Worm (Caenorhabditis elegans) whole organism, L4 larva: ENCODE measurements around the gene nhr-47.

Experiments
- F26F4.8 ChIP-seq: fragments of 200-800 bp; sonication (Bioruptor generic); conservative IDR thresholded peaks from 2 replicates; pipeline ENCODE4 v1.3.6; 2022; ENCODE audit warnings: missing genetic modification characterization, missing compliant biosample characterization
- F37D6.2 ChIP-seq: sonication (generic microtip); optimal IDR thresholded peaks from 2 replicates; lab custom pipeline; 2016; ENCODE audit warnings: mild to moderate bottlenecking, missing genetic modification characterization, missing compliant biosample characterization
- Y105C5A.15 ChIP-seq: fragments of 200-800 bp; sonication (Bioruptor generic); IDR thresholded peaks from 2 replicates; pipeline ENCODE4 v1.3.6; 2022; ENCODE audit warnings: missing genetic modification characterization, missing compliant biosample characterization
- Y75B8A.6 ChIP-seq: fragments of 200-800 bp; sonication (Bioruptor generic); IDR thresholded peaks from 2 replicates; pipeline ENCODE4 v1.3.6; 2022; ENCODE audit warnings: missing genetic modification reagents, missing genetic modification characterization, missing compliant biosample characterization
- aha-1 ChIP-seq: fragments of 150-350 bp; peaks from one replicate; lab custom pipeline; 2014; ENCODE audit warnings: missing biosample characterization, missing genetic modification characterization
- aly-2 ChIP-seq: sonication (generic microtip); optimal IDR thresholded peaks from 2 replicates; lab custom pipeline; 2018; ENCODE audit warnings: missing biosample characterization, missing genetic modification characterization
- ama-1 ChIP-seq: fragments of 150-350 bp; optimal IDR thresholded peaks from 2 replicates; lab custom pipeline; 2014; ENCODE audit warnings: inconsistent platforms, mixed read lengths
- arid-1 ChIP-seq: fragments of 200-800 bp; sonication (Bioruptor generic); conservative IDR thresholded peaks from 2 replicates; pipeline ENCODE4 v1.3.6; 2022; ENCODE audit warnings: missing genetic modification reagents, missing genetic modification characterization, missing compliant biosample characterization
- attf-4 ChIP-seq: sonication (generic microtip); optimal IDR thresholded peaks from 3 replicates; lab custom pipeline; 2017; ENCODE audit warnings: missing biosample characterization, missing genetic modification characterization
- ceh-62 ChIP-seq: sonication (generic microtip); optimal IDR thresholded peaks from 2 replicates; lab custom pipeline; 2017; ENCODE audit warnings: missing biosample characterization, missing genetic modification characterization
- ctbp-1 ChIP-seq: fragments of 200-800 bp; sonication (Bioruptor generic); IDR thresholded peaks from 2 replicates; pipeline ENCODE4 v1.3.6; 2022; ENCODE audit warnings: missing genetic modification reagents, missing genetic modification characterization, missing compliant biosample characterization
- daf-12 ChIP-seq: fragments of 150-350 bp; optimal IDR thresholded peaks from 2 replicates; lab custom pipeline; 2014; ENCODE audit warnings: missing biosample characterization, missing genetic modification reagents, missing genetic modification characterization
- daf-16 ChIP-seq, 3 experiments: sonication (generic microtip); optimal IDR thresholded peaks; 2 replicates each; lab custom pipeline; 2016 to 2017; ENCODE audit warnings: missing genetic modification characterization in 3 of 3, missing genetic modification reagents in 3 of 3, mild to moderate bottlenecking in 2 of 3, missing compliant biosample characterization in 2 of 3, missing biosample characterization in 1 of 3, moderate library complexity in 1 of 3
- daf-8 ChIP-seq: fragments of 200-800 bp; sonication (Bioruptor generic); IDR thresholded peaks from 2 replicates; pipeline ENCODE4 v1.3.6; 2022; ENCODE audit warnings: missing genetic modification characterization, missing compliant biosample characterization
- dmd-6 ChIP-seq: fragments of 200-800 bp; sonication (Bioruptor generic); IDR thresholded peaks from 2 replicates; pipeline ENCODE4 v1.3.6; 2022; ENCODE audit warnings: missing genetic modification reagents, missing genetic modification characterization, missing compliant biosample characterization
- dmd-8 ChIP-seq: fragments of 200-800 bp; sonication (Bioruptor generic); IDR thresholded peaks from 2 replicates; pipeline ENCODE4 v1.3.6; 2022; ENCODE audit warnings: missing genetic modification characterization, missing compliant biosample characterization
- dmd-9 ChIP-seq: fragments of 200-800 bp; sonication (Bioruptor generic); IDR thresholded peaks from 2 replicates; pipeline ENCODE4 v1.3.6; 2022; ENCODE audit warnings: missing genetic modification reagents, missing genetic modification characterization, missing compliant biosample characterization
- dve-1 ChIP-seq: sonication (generic microtip); optimal IDR thresholded peaks from 2 replicates; lab custom pipeline; 2017; ENCODE audit warnings: antibody characterized with exemption, mild to moderate bottlenecking, missing genetic modification characterization, missing compliant biosample characterization; ENCODE audit not compliant: insufficient read depth
- fkh-10 ChIP-seq: fragments of 150-350 bp; optimal IDR thresholded peaks from 2 replicates; lab custom pipeline; 2014; ENCODE audit warnings: missing biosample characterization, missing genetic modification reagents, missing genetic modification characterization
- fos-1 ChIP-seq: fragments of 150-350 bp; optimal IDR thresholded peaks from 2 replicates; lab custom pipeline; 2014; ENCODE audit warnings: missing biosample characterization, missing genetic modification characterization
- hlh-11 ChIP-seq: fragments of 200-800 bp; sonication (Bioruptor generic); optimal IDR thresholded peaks from 2 replicates; lab custom pipeline; 2018; ENCODE audit warnings: mild to moderate bottlenecking, missing genetic modification characterization, missing compliant biosample characterization
- hlh-30 ChIP-seq: sonication (generic microtip); optimal IDR thresholded peaks from 2 replicates; lab custom pipeline; 2017; ENCODE audit warnings: antibody characterized with exemption, mild to moderate bottlenecking, missing genetic modification characterization, missing compliant biosample characterization; ENCODE audit not compliant: insufficient read depth
- hmg-1.1 ChIP-seq: fragments of 200-800 bp; sonication (Bioruptor generic); IDR thresholded peaks from 2 replicates; pipeline ENCODE4 v1.3.6; 2022; ENCODE audit warnings: missing genetic modification reagents, missing genetic modification characterization, missing compliant biosample characterization
- lim-7 ChIP-seq: fragments of 200-800 bp; sonication (Bioruptor generic); IDR thresholded peaks from 2 replicates; pipeline ENCODE4 v1.3.6; 2022; ENCODE audit warnings: missing genetic modification characterization, missing compliant biosample characterization
- lin-1 ChIP-seq: fragments of 200-800 bp; sonication (Bioruptor generic); IDR thresholded peaks from 2 replicates; pipeline ENCODE4 v1.3.6; 2022; ENCODE audit warnings: missing genetic modification reagents, missing genetic modification characterization, missing compliant biosample characterization
- lir-3 ChIP-seq: sonication (generic microtip); optimal IDR thresholded peaks from 2 replicates; lab custom pipeline; 2016; ENCODE audit warnings: mild to moderate bottlenecking, missing genetic modification characterization, missing compliant biosample characterization
- lsy-2 ChIP-seq, 2 experiments: fragments of 150-350 bp in 1 of 2; sonication (generic microtip) in 1 of 2; optimal IDR thresholded peaks; 2 replicates each; lab custom pipeline; 2014 to 2017; ENCODE audit warnings: missing biosample characterization in 2 of 2, missing genetic modification characterization in 2 of 2
- mxl-2 ChIP-seq: fragments of 200-800 bp; sonication (Bioruptor generic); conservative IDR thresholded peaks from 2 replicates; pipeline ENCODE4 v1.3.6; 2022; ENCODE audit warnings: missing genetic modification reagents, missing genetic modification characterization, missing compliant biosample characterization
- mxl-3 ChIP-seq: fragments of 200-800 bp; sonication (Bioruptor generic); optimal IDR thresholded peaks from 2 replicates; lab custom pipeline; 2018; ENCODE audit warnings: mild to moderate bottlenecking, missing genetic modification characterization, missing compliant biosample characterization
- nhr-10 ChIP-seq: fragments of 150-350 bp; optimal IDR thresholded peaks from 2 replicates; lab custom pipeline; 2014; ENCODE audit warnings: missing biosample characterization, missing genetic modification characterization
- nhr-102 ChIP-seq: sonication (generic microtip); optimal IDR thresholded peaks from 2 replicates; lab custom pipeline; 2016; ENCODE audit warnings: mild to moderate bottlenecking, missing genetic modification characterization, moderate library complexity, missing compliant biosample characterization
- nhr-111 ChIP-seq: fragments of 200-800 bp; sonication (Bioruptor generic); optimal IDR thresholded peaks from 2 replicates; lab custom pipeline; 2018; ENCODE audit warnings: mild to moderate bottlenecking, missing genetic modification characterization, missing compliant biosample characterization
- nhr-28 ChIP-seq: fragments of 150-350 bp; optimal IDR thresholded peaks from 2 replicates; lab custom pipeline; 2014; ENCODE audit warnings: missing biosample characterization, missing genetic modification characterization
- nhr-41 ChIP-seq: fragments of 200-800 bp; sonication (Bioruptor generic); IDR thresholded peaks from 2 replicates; pipeline ENCODE4 v1.3.6; 2022; ENCODE audit warnings: missing genetic modification reagents, missing genetic modification characterization, missing compliant biosample characterization
- nhr-48 ChIP-seq: sonication (generic microtip); optimal IDR thresholded peaks from 2 replicates; lab custom pipeline; 2016; ENCODE audit warnings: mild to moderate bottlenecking, missing genetic modification characterization, missing compliant biosample characterization
- nhr-77 ChIP-seq: fragments of 150-350 bp; optimal IDR thresholded peaks from 2 replicates; lab custom pipeline; 2014; ENCODE audit warnings: missing biosample characterization, missing genetic modification characterization
- php-3 ChIP-seq: fragments of 200-800 bp; sonication (Bioruptor generic); IDR thresholded peaks from 2 replicates; pipeline ENCODE4 v1.3.6; 2022; ENCODE audit warnings: missing genetic modification reagents, missing genetic modification characterization, missing compliant biosample characterization
- pqm-1 ChIP-seq: sonication (generic microtip); optimal IDR thresholded peaks from 2 replicates; lab custom pipeline; 2017; ENCODE audit warnings: missing biosample characterization, missing genetic modification characterization
- saeg-2 ChIP-seq: fragments of 200-800 bp; sonication (Bioruptor generic); IDR thresholded peaks from 2 replicates; pipeline ENCODE4 v1.3.6; 2022; ENCODE audit warnings: missing genetic modification reagents, missing genetic modification characterization, missing compliant biosample characterization
- sdz-12 ChIP-seq: fragments of 200-800 bp; sonication (Bioruptor generic); optimal IDR thresholded peaks from 2 replicates; lab custom pipeline; 2018; ENCODE audit warnings: mild to moderate bottlenecking, missing genetic modification characterization, missing compliant biosample characterization
- set-16 ChIP-seq: fragments of 200-800 bp; sonication (Bioruptor generic); IDR thresholded peaks from 2 replicates; pipeline ENCODE4 v1.3.6; 2022; ENCODE audit warnings: missing genetic modification reagents, missing genetic modification characterization, missing compliant biosample characterization
- skn-1 ChIP-seq: fragments of 150-350 bp; optimal IDR thresholded peaks from 2 replicates; lab custom pipeline; 2014; ENCODE audit warnings: missing biosample characterization, missing genetic modification characterization
- spr-3 ChIP-seq: fragments of 200-800 bp; sonication (Bioruptor generic); optimal IDR thresholded peaks from 2 replicates; lab custom pipeline; 2018; ENCODE audit warnings: mild to moderate bottlenecking, missing genetic modification characterization, missing compliant biosample characterization
- tra-1 ChIP-seq: fragments of 200-800 bp; sonication (Bioruptor generic); IDR thresholded peaks from 2 replicates; pipeline ENCODE4 v1.3.6; 2022; ENCODE audit warnings: missing genetic modification reagents, missing genetic modification characterization, missing compliant biosample characterization
- unc-39 ChIP-seq: sonication (generic microtip); optimal IDR thresholded peaks from 2 replicates; lab custom pipeline; 2017; ENCODE audit warnings: missing biosample characterization, missing genetic modification characterization
- unc-62 ChIP-seq, 3 experiments: fragments of 150-350 bp in 1 of 3; sonication (generic microtip); optimal IDR thresholded peaks in 2 of 3; peaks in 1 of 3; 1 replicate in 1 of 3; 2 replicates in 2 of 3; lab custom pipeline; 2014 to 2017; ENCODE audit warnings: missing biosample characterization in 3 of 3, missing genetic modification characterization in 3 of 3, missing genetic modification reagents in 3 of 3, missing genotype in 1 of 3
- vab-7 ChIP-seq: fragments of 200-800 bp; sonication (Bioruptor generic); IDR thresholded peaks from 2 replicates; pipeline ENCODE4 v1.3.6; 2022; ENCODE audit warnings: missing genetic modification reagents, missing genetic modification characterization, missing compliant biosample characterization
- zag-1 ChIP-seq: fragments of 150-350 bp; optimal IDR thresholded peaks from 2 replicates; lab custom pipeline; 2014; ENCODE audit warnings: missing biosample characterization, missing genetic modification characterization
- zfp-3 ChIP-seq: fragments of 200-800 bp; sonication (Bioruptor generic); conservative IDR thresholded peaks from 2 replicates; pipeline ENCODE4 v1.3.6; 2022; ENCODE audit warnings: missing genetic modification reagents, missing genetic modification characterization, missing compliant biosample characterization
- zip-2 ChIP-seq: fragments of 150-350 bp; optimal IDR thresholded peaks from 2 replicates; lab custom pipeline; 2014; ENCODE audit warnings: missing biosample characterization, missing genetic modification characterization
- ztf-7 ChIP-seq: fragments of 150-350 bp; optimal IDR thresholded peaks from 2 replicates; lab custom pipeline; 2014; ENCODE audit warnings: missing biosample characterization, missing genetic modification characterization

Gene nhr-47

ce11 chrV:5512559-5512958 lies 7.5 kb downstream of the nhr-47 start:
- no peak for TF ChIP-seq set-16 (GFP tag; lab: Robert Waterston, UW)
- TF ChIP-seq fkh-10 = no peak
- peak; percentile 84; the same call in 1 of the 2 replicates for TF ChIP-seq nhr-41
- no peak for TF ChIP-seq Y105C5A.15 (GFP tag; lab: Robert Waterston, UW)
- TF ChIP-seq nhr-77 (tag; lab: Kevin White, UChicago) = peak; percentile 47
- TF ChIP-seq hmg-1.1 (GFP tag; lab: Robert Waterston, UW) = no peak
- no peak for TF ChIP-seq dmd-8
- TF ChIP-seq dmd-9 (GFP tag; lab: Robert Waterston, UW) = no peak
- no peak for TF ChIP-seq mxl-2 (GFP tag; lab: Robert Waterston, UW)
- peak; percentile 40; the same call in 1 of the 2 replicates for TF ChIP-seq lin-1
- no peak for TF ChIP-seq ama-1 (lab: Kevin White, UChicago)
- TF ChIP-seq pqm-1 (tag; lab: Kevin White, UChicago) = peak; percentile 94
- TF ChIP-seq sdz-12 (GFP tag; lab: Kevin White, UChicago) = no peak
- peak; percentile 70 for TF ChIP-seq dve-1
- TF ChIP-seq nhr-28 (tag; lab: Kevin White, UChicago) = peak; percentile 85
- TF ChIP-seq F37D6.2 = no peak
- TF ChIP-seq F26F4.8 = no peak
- TF ChIP-seq vab-7 (GFP tag; lab: Robert Waterston, UW) = no peak
- no peak for TF ChIP-seq unc-39 (tag; lab: Kevin White, UChicago)
- peak; percentile 13 for TF ChIP-seq nhr-10 (tag; lab: Kevin White, UChicago)
- no peak for TF ChIP-seq arid-1 (GFP tag; lab: Robert Waterston, UW)
- no peak for TF ChIP-seq mxl-3 (GFP tag; lab: Kevin White, UChicago)
- no peak for TF ChIP-seq daf-16 (GFP tag; optimal IDR thresholded peaks at IDR 0.05; lab: Kevin White, UChicago)
- peak; percentile 44 for TF ChIP-seq daf-16 (tag; optimal IDR thresholded peaks at IDR 0.05; lab: Kevin White, UChicago)
- TF ChIP-seq zip-2 = no peak
- peak; percentile 71 for TF ChIP-seq hlh-11 (tag; lab: Kevin White, UChicago)
- peak; percentile 7 for TF ChIP-seq hlh-30 (tag; lab: Kevin White, UChicago)
- TF ChIP-seq aha-1 (tag; lab: Kevin White, UChicago) = no peak
- peak; percentile 94 for TF ChIP-seq dmd-6 (GFP tag; lab: Robert Waterston, UW)
- no peak for TF ChIP-seq zag-1
- TF ChIP-seq nhr-111 = no peak
- no peak for TF ChIP-seq lim-7 (GFP tag; lab: Robert Waterston, UW)
- peak in 1 of 2 experiments; percentile 87 for TF ChIP-seq unc-62 (GFP tag; optimal IDR thresholded peaks at IDR 0.05 in 1 of 2; lab: Kevin White, UChicago)
- no peak for TF ChIP-seq unc-62 (tag; optimal IDR thresholded peaks at IDR 0.05; lab: Kevin White, UChicago)
- 0 out of 2 replicates have a peak, but pooled peaks have one; percentile 55 for TF ChIP-seq Y75B8A.6 (GFP tag; lab: Robert Waterston, UW)
- no peak for TF ChIP-seq lir-3 (tag; lab: Kevin White, UChicago)
- no peak for TF ChIP-seq nhr-102 (tag; lab: Kevin White, UChicago)
- TF ChIP-seq skn-1 = no peak
- no peak for TF ChIP-seq spr-3 (GFP tag; lab: Kevin White, UChicago)
- no peak for TF ChIP-seq zfp-3
- TF ChIP-seq ceh-62 (tag; lab: Kevin White, UChicago) = no peak
- peak in 1 of 2 experiments; percentile 9 for TF ChIP-seq lsy-2 (tag; optimal IDR thresholded peaks at IDR 0.05; lab: Kevin White, UChicago)
- TF ChIP-seq php-3 (GFP tag; lab: Robert Waterston, UW) = peak; percentile 77
- TF ChIP-seq ztf-7 (tag; lab: Kevin White, UChicago) = no peak
- no peak for TF ChIP-seq daf-12 (tag; lab: Kevin White, UChicago)
- no peak for TF ChIP-seq attf-4 (tag; lab: Kevin White, UChicago)
- TF ChIP-seq ctbp-1 (GFP tag; lab: Robert Waterston, UW) = no peak
- no peak for TF ChIP-seq saeg-2 (GFP tag; lab: Robert Waterston, UW)
- TF ChIP-seq aly-2 (tag; lab: Kevin White, UChicago) = no peak
- no peak for TF ChIP-seq daf-8 (GFP tag; lab: Robert Waterston, UW)
- no peak for TF ChIP-seq tra-1 (GFP tag; lab: Robert Waterston, UW)
- no peak for TF ChIP-seq fos-1 (tag; lab: Kevin White, UChicago)
- TF ChIP-seq nhr-48 (tag; lab: Kevin White, UChicago) = peak; percentile 66
